Worm (Caenorhabditis elegans): ENCODE measurements around the gene T22B3.3.

The T22B3.3 gene

ce11 chrIV:11714739-11715138 is 11.2 kb upstream of the T22B3.3 start, which contains the start of gene magi-1:
Gene magi-1, plus strand, starts transcription at chrIV:11715039.
- no peak for TF ChIP-seq sea-2 (GFP tag; optimal IDR thresholded peaks at IDR 0.05)
- no peak for TF ChIP-seq elt-1 (tag; optimal IDR thresholded peaks at IDR 0.05)
- TF ChIP-seq snpc-4 (tag; optimal IDR thresholded peaks at IDR 0.05): no peak
- TF ChIP-seq nhr-76 (tag; optimal IDR thresholded peaks at IDR 0.05): no peak
- no peak for TF ChIP-seq zag-1 (tag; optimal IDR thresholded peaks at IDR 0.05)
- TF ChIP-seq ceh-28 (tag; optimal IDR thresholded peaks at IDR 0.05): no peak
- TF ChIP-seq nhr-237 (tag; optimal IDR thresholded peaks at IDR 0.05): no peak
- TF ChIP-seq unc-39 (tag; optimal IDR thresholded peaks at IDR 0.05): no peak

- TF ChIP-seq pha-4 (tag; optimal IDR thresholded peaks at IDR 0.05) (no peak), mdl-1 (tag; optimal IDR thresholded peaks at IDR 0.05) (no peak), R02D3.7 (tag; optimal IDR thresholded peaks at IDR 0.05) (no peak), lin-39 (tag; optimal IDR thresholded peaks at IDR 0.05) (peak; percentile 51), unc-62 (GFP tag; optimal IDR thresholded peaks at IDR 0.05) (peak; percentile 9), nhr-77 (tag; optimal IDR thresholded peaks at IDR 0.05) (no peak), nfya-1 (tag; optimal IDR thresholded peaks at IDR 0.05; ENCODE audit: insufficient read depth) (no peak), ztf-11 (tag; optimal IDR thresholded peaks at IDR 0.05) (no peak)
Observed at ce11 chrIV:11713289-11713688, 9.7 kb upstream of the T22B3.3 start.

DNA sequence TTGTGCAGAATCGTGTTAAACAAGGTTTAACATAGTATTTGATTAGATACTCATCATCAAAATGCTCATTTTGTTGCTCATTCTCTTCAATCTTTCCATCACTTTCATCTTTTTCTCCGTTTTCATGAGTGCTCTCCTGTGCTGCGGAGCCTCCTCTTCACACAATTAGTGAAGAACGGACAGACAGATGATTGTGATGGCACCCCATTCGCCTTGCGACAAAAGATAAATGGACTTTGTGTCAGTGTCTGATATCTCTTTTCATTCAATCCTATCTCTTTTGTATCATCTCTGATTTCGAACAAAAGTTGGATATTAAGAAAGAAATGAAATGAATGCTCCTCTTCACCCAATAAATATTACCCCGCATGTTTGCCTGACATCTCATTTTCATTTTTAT is 6.7 kb upstream of the T22B3.3 start:
- TF ChIP-seq zag-1 (tag; optimal IDR thresholded peaks at IDR 0.05): no peak
- TF ChIP-seq fkh-10 (GFP tag; optimal IDR thresholded peaks at IDR 0.05): no peak
- TF ChIP-seq pha-4 (tag; optimal IDR thresholded peaks at IDR 0.05): no peak
- no peak for TF ChIP-seq ztf-11 (tag; optimal IDR thresholded peaks at IDR 0.05)
- peak; percentile 79 for TF ChIP-seq egl-5 (tag; optimal IDR thresholded peaks at IDR 0.05)
- peak; percentile 1 for TF ChIP-seq nhr-11 (tag; optimal IDR thresholded peaks at IDR 0.05)
- TF ChIP-seq nfya-1 (tag; optimal IDR thresholded peaks at IDR 0.05; ENCODE audit: insufficient read depth): peak; percentile 6

DNA sequence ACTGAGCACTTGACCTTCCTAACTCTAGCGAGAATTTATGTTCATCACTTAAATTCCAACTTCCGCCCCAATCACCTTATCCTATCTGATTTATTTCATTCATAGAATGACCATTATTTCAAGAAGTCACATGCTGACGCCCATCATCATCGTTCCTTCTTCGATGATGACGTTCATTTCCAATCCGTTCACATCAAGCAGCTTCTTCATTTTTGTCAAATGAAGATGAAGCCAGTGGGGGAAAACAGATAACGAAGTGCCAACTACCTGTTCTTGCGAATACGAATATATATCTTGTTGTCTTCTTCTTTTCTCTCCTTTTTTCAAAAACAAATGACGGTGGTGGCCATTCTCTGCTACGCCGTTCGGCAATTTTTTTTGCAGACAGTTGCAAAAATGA is 1.7 kb downstream of the T22B3.3 start:
- TF ChIP-seq nhr-25 (tag; optimal IDR thresholded peaks at IDR 0.05) (peak; percentile 79), nhr-23 (tag; optimal IDR thresholded peaks at IDR 0.05) (peak; percentile 29), nhr-237 (tag; optimal IDR thresholded peaks at IDR 0.05) (no peak)

DNA sequence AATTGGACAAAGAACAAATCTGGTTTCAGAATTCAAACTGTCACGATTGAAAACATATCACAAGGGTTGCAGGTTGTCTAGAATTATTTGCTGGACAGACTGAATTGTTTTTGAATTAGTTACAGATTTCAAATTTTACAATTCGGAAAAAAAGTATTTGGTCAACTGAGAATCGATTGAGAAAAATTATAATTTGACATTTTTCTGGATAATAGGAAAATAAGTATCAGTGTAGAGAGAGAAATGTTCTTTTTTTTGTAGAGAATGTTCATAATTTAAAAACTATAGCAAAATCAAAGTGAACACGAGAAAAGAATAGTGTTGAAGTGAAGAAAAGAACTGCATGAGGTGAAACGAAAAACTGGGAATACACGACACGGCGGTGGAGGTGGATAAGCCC is 2.8 kb downstream of the T22B3.3 start, which contains the start of gene dpy-20:
dpy-20 (minus strand) TSS at position 101 of the 400 bp plus-strand sequence.
- TF ChIP-seq skn-1 (tag; optimal IDR thresholded peaks at IDR 0.05) (no peak), nhr-77 (tag; optimal IDR thresholded peaks at IDR 0.05) (no peak), lin-15B (tag; optimal IDR thresholded peaks at IDR 0.05) (no peak), nhr-25 (tag; optimal IDR thresholded peaks at IDR 0.05) (peak; percentile 24), nhr-67 (tag; optimal IDR thresholded peaks at IDR 0.05) (no peak), pqm-1 (tag; optimal IDR thresholded peaks at IDR 0.05) (no peak), R02D3.7 (tag; optimal IDR thresholded peaks at IDR 0.05) (no peak)

ce11 chrIV:11700100-11700499 is 3.5 kb downstream of the T22B3.3 start:
- peak in 1 of 3 experiments; percentile 75 for TF ChIP-seq elt-3 (tag; optimal IDR thresholded peaks at IDR 0.05)
- no peak for TF ChIP-seq fkh-2 (tag; optimal IDR thresholded peaks at IDR 0.05)
- TF ChIP-seq nhr-25 (tag; optimal IDR thresholded peaks at IDR 0.05): peak; percentile 77
- peak; percentile 50 for TF ChIP-seq nhr-43 (tag; optimal IDR thresholded peaks at IDR 0.05; ENCODE audit: poor library complexity, severe bottlenecking)
- no peak for TF ChIP-seq nhr-67 (tag; optimal IDR thresholded peaks at IDR 0.05)
- peak; percentile 89 for TF ChIP-seq nhr-23 (tag; optimal IDR thresholded peaks at IDR 0.05)

DNA sequence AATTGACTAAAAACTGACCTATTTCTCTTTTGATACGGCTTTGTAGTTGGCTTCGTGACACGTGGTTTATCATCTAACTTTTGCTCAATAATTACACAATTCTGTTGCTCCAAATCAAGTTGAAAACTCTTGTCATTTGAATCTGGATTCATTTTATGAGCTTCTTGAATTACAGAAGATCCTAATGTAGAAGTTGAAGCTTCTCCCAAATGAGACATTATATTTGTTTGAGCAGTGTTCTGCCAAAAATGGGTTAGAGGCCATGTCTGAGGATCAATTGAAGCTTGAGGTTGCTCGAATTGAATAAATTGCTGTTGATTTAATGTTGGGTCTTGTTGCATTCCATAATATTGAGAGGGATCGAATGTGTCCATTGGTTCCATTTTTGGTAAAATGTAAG is 6.1 kb downstream of the T22B3.3 start:
- TF ChIP-seq nhr-76 (tag; optimal IDR thresholded peaks at IDR 0.05) (no peak), ceh-28 (tag; optimal IDR thresholded peaks at IDR 0.05) (no peak), nhr-11 (tag; optimal IDR thresholded peaks at IDR 0.05) (no peak), R02D3.7 (tag; optimal IDR thresholded peaks at IDR 0.05) (no peak), mml-1 (tag; optimal IDR thresholded peaks at IDR 0.05) (no peak), elt-1 (tag; optimal IDR thresholded peaks at IDR 0.05) (no peak), daf-12 (tag; optimal IDR thresholded peaks at IDR 0.05) (no peak), ZK546.5 (tag; optimal IDR thresholded peaks at IDR 0.05) (no peak), nhr-23 (tag; optimal IDR thresholded peaks at IDR 0.05) (no peak), sea-2 (GFP tag; optimal IDR thresholded peaks at IDR 0.05) (no peak), lin-39 (tag; optimal IDR thresholded peaks at IDR 0.05) (no peak), aly-2 (tag; optimal IDR thresholded peaks at IDR 0.05) (no peak), fkh-10 (GFP tag; optimal IDR thresholded peaks at IDR 0.05) (no peak)

Data from whole organism, L3 larva.